Worm (Caenorhabditis elegans) whole organism, late embryonic: ENCODE measurements around the gene fbxa-79.

ENCODE experiments used
- ceh-30 ChIP-seq: fragments of 150-350 bp; optimal IDR thresholded peaks from 2 replicates; lab custom pipeline; 2014; ENCODE audit warnings: missing biosample characterization, missing genetic modification characterization
- elt-2 ChIP-seq: sonication (generic microtip); optimal IDR thresholded peaks from 2 replicates; lab custom pipeline; 2016; ENCODE audit warnings: missing genetic modification reagents, missing genetic modification characterization, missing compliant biosample characterization
- eyg-1 ChIP-seq: sonication (generic microtip); optimal IDR thresholded peaks from 2 replicates; lab custom pipeline; 2016; ENCODE audit warnings: missing genotype, missing genetic modification characterization, missing compliant biosample characterization
- fkh-10 ChIP-seq: fragments of 150-350 bp; optimal IDR thresholded peaks from 2 replicates; lab custom pipeline; 2014; ENCODE audit warnings: missing biosample characterization, missing genetic modification reagents, missing genetic modification characterization
- lim-6 ChIP-seq: sonication (generic microtip); optimal IDR thresholded peaks from 2 replicates; lab custom pipeline; 2016; ENCODE audit warnings: missing genetic modification characterization, missing compliant biosample characterization
- pha-4 ChIP-seq: fragments of 150-350 bp; optimal IDR thresholded peaks from 2 replicates; lab custom pipeline; 2018; ENCODE audit warnings: missing biosample characterization, missing genetic modification reagents, missing genetic modification characterization
- pros-1 ChIP-seq: fragments of 150-350 bp; optimal IDR thresholded peaks from 2 replicates; lab custom pipeline; 2014; ENCODE audit warnings: missing biosample characterization, missing genetic modification reagents, missing genetic modification characterization

DNA sequence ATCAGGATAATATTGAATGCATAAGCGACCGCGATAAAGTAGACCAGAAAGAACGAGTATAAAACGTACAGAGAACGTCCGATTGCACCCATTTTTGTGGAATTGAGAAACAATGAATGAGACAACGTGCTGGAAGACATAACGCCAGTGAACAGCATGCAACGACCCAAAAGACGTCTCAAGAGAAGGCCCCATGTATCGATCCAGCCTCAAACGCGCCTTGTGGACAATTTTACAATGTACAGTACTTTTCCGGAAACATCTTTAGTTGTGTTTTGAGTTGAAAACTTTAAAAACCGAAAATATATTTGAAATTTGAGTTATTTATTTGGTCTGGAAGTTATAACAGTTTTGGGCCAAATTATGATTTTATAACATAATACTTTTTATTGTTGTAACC lies 42.7 kb upstream of the fbxa-79 start, which contains the start of gene Y82E9BL.3:
- TF ChIP-seq fkh-10 (GFP tag; lab: Kevin White, UChicago), result no peak
- no peak for TF ChIP-seq eyg-1
- TF ChIP-seq ceh-30 (tag; lab: Kevin White, UChicago), result no peak
- no peak for TF ChIP-seq elt-2 (tag; lab: Kevin White, UChicago)
- TF ChIP-seq pros-1 (tag; lab: Kevin White, UChicago), result no peak
- no peak for TF ChIP-seq pha-4 (tag; lab: Kevin White, UChicago)
- no peak for TF ChIP-seq lim-6 (tag; lab: Kevin White, UChicago)
